Worm (Caenorhabditis elegans) whole organism, L4/young adult: ENCODE measurements around the gene fbn-1.
A peak's percentile ranks its signal among the peaks of the same experiment; 100 is the strongest.
"Not testable (repeated sequence)": the region's sequence is repeated elsewhere in the genome, so short reads cannot be mapped to it uniquely, and the experiment has no call there.

ENCODE experiments used
- W03F9.2 ChIP-seq: fragments of 150-350 bp; optimal IDR thresholded peaks from 2 replicates; lab custom pipeline; 2014; ENCODE audit warnings: missing biosample characterization, missing genetic modification characterization
- dao-5 ChIP-seq: sonication (generic microtip); optimal IDR thresholded peaks from 2 replicates; lab custom pipeline; 2016; ENCODE audit warnings: missing genotype, missing genetic modification characterization, moderate library complexity, missing compliant biosample characterization
- him-1 ChIP-seq: sonication (generic microtip); optimal IDR thresholded peaks from 2 replicates; lab custom pipeline; 2016; ENCODE audit warnings: missing genotype, missing genetic modification reagents, missing genetic modification characterization, missing compliant biosample characterization

The fbn-1 gene

ce11 chrIII:7625086-7625485 lies at the start of gene fbn-1:
TSS of gene fbn-1 (plus strand) at chrIII:7625386.
- TF ChIP-seq W03F9.2 (tag; lab: Kevin White, UChicago) (no peak), him-1 (tag; lab: Kevin White, UChicago) (no peak), dao-5 (no peak)

DNA sequence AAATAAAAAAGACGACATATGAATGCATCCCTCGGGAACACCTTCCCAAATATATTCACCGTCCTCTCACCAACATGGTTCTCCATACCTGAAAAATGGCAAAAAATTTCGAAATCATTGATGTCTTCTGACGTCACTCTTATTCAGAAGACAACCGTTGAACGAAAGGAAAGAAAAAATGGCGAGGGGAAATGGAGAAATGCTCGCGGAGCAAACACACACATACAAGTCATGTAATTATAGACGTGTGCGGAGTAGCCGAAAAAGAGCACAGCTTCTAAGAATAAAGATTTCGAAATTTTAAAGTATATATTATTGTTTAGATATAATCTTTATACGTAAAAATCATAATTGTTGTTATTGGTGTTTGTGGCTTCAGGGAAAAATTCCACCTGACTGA lies 45.9 kb upstream of the fbn-1 start, which contains the start of gene mfsd-6:
mfsd-6 (minus strand) TSS at position 88 of the 400 bp plus-strand sequence.
- TF ChIP-seq W03F9.2 (tag; lab: Kevin White, UChicago) (no peak), dao-5 (no peak), him-1 (tag; lab: Kevin White, UChicago) (no peak)

DNA sequence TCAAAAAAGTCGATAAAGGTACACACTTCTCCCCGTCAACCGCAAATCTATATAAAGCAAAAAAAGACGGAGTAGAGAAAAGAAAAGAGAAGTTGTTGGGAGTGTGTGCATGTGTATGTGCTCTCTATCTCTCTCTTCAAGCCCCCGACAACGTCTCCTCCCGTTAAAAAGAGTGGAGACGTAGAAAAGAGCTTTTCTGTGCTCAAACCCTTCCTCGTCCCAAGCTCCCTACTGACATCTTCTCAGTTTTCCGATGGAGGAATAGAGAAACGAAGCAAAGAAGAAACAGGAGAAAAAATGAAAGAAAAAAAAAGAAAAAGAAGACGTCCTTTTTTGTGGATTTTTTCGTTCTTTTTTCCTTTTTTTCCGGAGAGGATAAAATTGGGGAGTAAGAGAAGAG lies 44.6 kb upstream of the fbn-1 start:
- TF ChIP-seq W03F9.2 (tag; lab: Kevin White, UChicago) (no peak), him-1 (tag; lab: Kevin White, UChicago) (peak; percentile 48), dao-5 (no peak)

- no peak for TF ChIP-seq dao-5
- TF ChIP-seq him-1 (tag; lab: Kevin White, UChicago), result no peak
- TF ChIP-seq W03F9.2 (tag; lab: Kevin White, UChicago), result no peak
Observed at ce11 chrIII:7582885-7583284, 42.3 kb upstream of the fbn-1 start, which contains the start of gene R13A5.10. TSS of gene R13A5.10 (minus strand) at chrIII:7582985.

DNA sequence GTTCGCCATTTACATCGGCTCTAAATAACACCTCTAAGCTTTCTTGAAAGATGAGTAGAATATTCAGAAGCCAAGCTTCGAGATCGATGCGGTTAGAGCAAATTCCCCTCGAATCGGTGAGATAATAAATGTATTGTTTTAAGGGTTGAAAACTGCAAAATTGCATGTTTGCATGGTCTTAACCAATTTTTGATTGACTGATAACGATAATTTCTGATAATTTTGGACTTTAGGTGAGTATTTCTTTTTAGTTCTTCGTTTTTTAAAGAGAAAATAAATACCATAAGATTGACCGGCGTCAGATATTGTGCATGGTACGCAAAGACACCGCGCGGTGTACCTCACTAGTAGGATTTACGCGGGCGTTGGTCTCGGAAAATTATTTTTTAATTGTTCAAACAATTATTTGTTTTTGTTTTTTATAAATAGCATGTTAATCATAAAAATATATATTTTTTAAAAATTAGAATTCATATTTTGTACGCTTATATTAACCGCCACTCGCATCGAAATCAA lies 41.0 kb upstream of the fbn-1 start, which contains the start of gene cup-5:
cup-5 (plus strand) TSS at position 51 of the 516 bp plus-strand sequence.
- peak; percentile 25 for TF ChIP-seq him-1 (tag; lab: Kevin White, UChicago)
- TF ChIP-seq W03F9.2 (tag; lab: Kevin White, UChicago), result peak; percentile 21
- TF ChIP-seq dao-5, result no peak

- TF ChIP-seq him-1 (tag; lab: Kevin White, UChicago) (no peak), dao-5 (no peak), W03F9.2 (tag; lab: Kevin White, UChicago) (no peak)
Observed at ce11 chrIII:7588214-7588613, 37.0 kb upstream of the fbn-1 start, which contains the start of gene R13A5.15. TSS of gene R13A5.15 (minus strand) at chrIII:7588314.

DNA sequence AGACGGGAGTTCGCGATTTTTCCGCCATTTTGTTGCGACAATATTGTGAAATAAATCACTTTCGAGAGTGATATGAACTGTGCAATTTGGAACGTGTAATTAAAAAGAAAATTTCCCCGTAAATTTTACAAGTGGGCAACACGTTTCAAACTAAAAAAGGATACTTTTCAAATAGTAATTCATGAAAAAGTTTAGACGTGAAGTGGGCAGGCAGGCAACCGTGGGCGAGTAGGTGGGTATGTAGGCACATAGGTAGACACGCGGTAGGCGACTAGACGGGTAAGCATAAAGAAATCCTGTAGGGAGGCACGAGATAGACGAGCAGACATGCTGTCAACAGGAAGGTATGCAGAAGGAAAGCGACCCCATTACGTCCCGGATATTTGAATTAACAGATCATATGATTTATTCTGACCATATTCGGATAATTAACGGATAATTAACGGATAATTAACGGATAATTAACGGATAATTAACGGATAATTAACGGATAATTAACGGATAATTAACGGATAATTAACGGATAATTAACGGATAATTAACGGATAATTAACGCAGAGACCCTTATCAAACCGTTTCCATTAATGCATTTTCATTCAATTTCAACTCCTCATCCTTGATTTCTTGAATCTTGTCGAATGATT lies 31.8 kb upstream of the fbn-1 start, which contains the start of gene R13A5.11:
R13A5.11 (minus strand) TSS at position 51 of the 644 bp plus-strand sequence.
- TF ChIP-seq W03F9.2 (tag; lab: Kevin White, UChicago), result no peak
- no peak for TF ChIP-seq dao-5
- TF ChIP-seq him-1 (tag; lab: Kevin White, UChicago), result no peak

ce11 chrIII:7594482-7594881 lies 30.7 kb upstream of the fbn-1 start, which contains the start of gene Y80D4G.2:
TSS of gene Y80D4G.2 (minus strand) at chrIII:7594582.
- TF ChIP-seq him-1 (tag; lab: Kevin White, UChicago); dao-5; W03F9.2 (tag; lab: Kevin White, UChicago): not testable (repeated sequence)

DNA sequence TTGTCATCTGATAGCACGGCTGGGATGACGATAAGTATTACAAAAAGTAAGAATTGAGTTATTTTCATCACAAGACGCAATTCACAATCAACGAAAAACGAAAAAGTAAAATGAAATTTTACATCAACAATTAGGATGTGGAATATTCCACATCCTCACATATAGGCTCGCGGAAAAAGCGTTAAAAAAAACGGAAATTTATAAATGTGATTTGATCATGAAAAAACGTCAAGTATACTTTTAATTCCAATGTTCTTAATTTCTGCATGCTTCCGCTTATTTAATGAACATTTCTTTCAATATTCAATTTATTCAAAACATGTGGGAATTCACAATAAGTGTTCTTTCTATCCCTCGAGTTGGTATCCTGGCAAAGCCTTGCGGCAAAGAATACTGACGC lies 17.0 kb upstream of the fbn-1 start, which contains the start of gene T04A6.3:
T04A6.3 (minus strand) TSS at position 101 of the 400 bp plus-strand sequence.
- no peak for TF ChIP-seq W03F9.2 (tag; lab: Kevin White, UChicago)
- no peak for TF ChIP-seq dao-5
- no peak for TF ChIP-seq him-1 (tag; lab: Kevin White, UChicago)

ce11 chrIII:7609168-7609567 lies 16.0 kb upstream of the fbn-1 start, which contains the start of gene nsph-4.3:
TSS of gene nsph-4.3 (minus strand) at chrIII:7609268.
- TF ChIP-seq dao-5 (no peak), W03F9.2 (tag; lab: Kevin White, UChicago) (no peak), him-1 (tag; lab: Kevin White, UChicago) (no peak)

DNA sequence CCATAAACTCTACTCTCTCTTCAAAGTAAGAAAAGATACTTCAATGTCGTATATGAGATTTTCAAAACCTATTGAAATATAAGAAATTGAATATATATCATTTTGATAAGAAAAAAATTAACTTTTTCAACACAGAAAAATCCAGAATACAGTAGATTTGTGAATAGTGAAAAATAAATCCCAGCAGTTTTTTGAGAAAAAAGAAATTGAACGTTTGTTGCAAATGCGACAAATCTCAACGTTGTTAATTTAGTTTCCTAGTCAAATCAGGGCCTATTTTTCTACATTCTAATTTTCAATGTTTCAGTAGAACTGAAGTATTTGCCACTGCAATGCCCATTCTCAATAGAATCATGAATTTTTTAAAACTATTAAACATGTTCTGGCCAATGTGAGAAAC lies 10.7 kb upstream of the fbn-1 start, which contains the start of gene T04A6.2:
T04A6.2 (plus strand) TSS at position 301 of the 400 bp plus-strand sequence.
- TF ChIP-seq him-1 (tag; lab: Kevin White, UChicago) (no peak), W03F9.2 (tag; lab: Kevin White, UChicago) (no peak), dao-5 (no peak)

- TF ChIP-seq dao-5 (no peak), W03F9.2 (tag; lab: Kevin White, UChicago) (no peak), him-1 (tag; lab: Kevin White, UChicago) (no peak)
Observed at ce11 chrIII:7616228-7616627, 9.0 kb upstream of the fbn-1 start, which contains the start of gene T04A6.1. TSS of gene T04A6.1 (plus strand) at chrIII:7616528.

ce11 chrIII:7618294-7618693 lies 6.9 kb upstream of the fbn-1 start:
- TF ChIP-seq dao-5, result no peak
- TF ChIP-seq him-1 (tag; lab: Kevin White, UChicago), result no peak

- TF ChIP-seq him-1 (tag; lab: Kevin White, UChicago) (no peak), dao-5 (no peak), W03F9.2 (tag; lab: Kevin White, UChicago) (no peak)
Observed at ce11 chrIII:7619846-7620245, 5.3 kb upstream of the fbn-1 start.
